Fruit fly (Drosophila melanogaster) whole organism: ENCODE measurements around the gene CG14891.

Source experiments
- Dll ChIP-seq: fragments of >200 bp; optimal IDR thresholded peaks from 2 replicates; lab custom pipeline; 2017
- EcR ChIP-seq, 2 experiments: fragments of >200 bp; optimal IDR thresholded peaks; 2 replicates each; lab custom pipeline; 2017; ENCODE audit warnings: missing biosample characterization in 2 of 2, missing genetic modification characterization in 2 of 2, missing genetic modification reagents in 2 of 2
- psq ChIP-seq: fragments of >200 bp; optimal IDR thresholded peaks from 2 replicates; lab custom pipeline; 2017
- usp ChIP-seq: fragments of >200 bp; optimal IDR thresholded peaks from 2 replicates; lab custom pipeline; 2017; ENCODE audit warnings: missing biosample characterization, missing genetic modification characterization, mixed read lengths

DNA sequence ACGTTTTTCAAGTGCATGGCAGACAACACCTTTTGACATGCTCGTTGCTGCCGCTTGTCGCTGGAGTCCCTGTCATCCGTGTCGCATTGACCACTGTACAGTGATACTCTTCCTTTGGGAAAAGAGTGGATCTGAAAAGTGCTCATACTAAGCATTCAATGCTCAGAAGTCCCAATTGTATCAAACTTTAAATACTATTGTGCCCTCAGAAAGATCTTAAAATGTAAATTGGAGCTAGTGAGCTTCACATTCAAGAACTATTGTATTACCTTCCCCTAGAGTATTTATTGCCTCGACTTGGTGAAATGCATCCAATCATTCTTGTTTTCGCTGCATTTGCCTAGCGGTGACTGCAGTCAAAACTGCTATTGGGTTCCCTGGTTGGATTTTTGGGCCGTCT is 47.9 kb upstream of the CG14891 start:
- TF ChIP-seq usp (GFP tag; lab: Kevin White, UChicago) = no peak
- no peak for TF ChIP-seq EcR (GFP tag; optimal IDR thresholded peaks at IDR 0.05; lab: Kevin White, UChicago)
- TF ChIP-seq psq (lab: Kevin White, UChicago) = no peak
- TF ChIP-seq Dll (lab: Kevin White, UChicago) = no peak
